Worm (Caenorhabditis elegans) whole organism, L1 larva: Measurements from ENCODE around the gene Y40H7A.4.

Experiments used
- ceh-88 ChIP-seq: fragments of 200-800 bp; sonication (Bioruptor generic); IDR thresholded peaks from 2 replicates; pipeline ENCODE4 v1.3.6; 2022; ENCODE audit warnings: missing genetic modification characterization, missing compliant biosample characterization
- lin-14 ChIP-seq: fragments of 200-800 bp; sonication (Bioruptor generic); optimal IDR thresholded peaks from 2 replicates; lab custom pipeline; 2018; ENCODE audit warnings: mild to moderate bottlenecking, missing genetic modification characterization, moderate library complexity, missing compliant biosample characterization
- lin-35 ChIP-seq, 2 experiments: fragments of 150-350 bp; optimal IDR thresholded peaks; 2 replicates each; lab custom pipeline; 2014; ENCODE audit warnings: missing biosample characterization in 2 of 2, missing genetic modification characterization in 2 of 2, missing genetic modification reagents in 2 of 2
- mab-9 ChIP-seq: fragments of 200-800 bp; sonication (Bioruptor generic); IDR thresholded peaks from 2 replicates; pipeline ENCODE4 v1.3.6; 2022; ENCODE audit warnings: missing genetic modification reagents, missing genetic modification characterization, missing compliant biosample characterization
- pqm-1 ChIP-seq: sonication (generic microtip); optimal IDR thresholded peaks from 3 replicates; lab custom pipeline; 2017; ENCODE audit warnings: missing biosample characterization, missing genetic modification characterization
- unc-98 ChIP-seq: fragments of 200-800 bp; sonication (Bioruptor generic); IDR thresholded peaks from 2 replicates; pipeline ENCODE4 v1.3.6; 2022; ENCODE audit warnings: missing genetic modification characterization, missing compliant biosample characterization

ce11 chrIV:15131697-15132096 lies 43.6 kb downstream of the Y40H7A.4 start, which contains the start of gene col-135:
- TF ChIP-seq mab-9 (GFP tag; lab: Robert Waterston, UW) (no peak), pqm-1 (tag; lab: Kevin White, UChicago) (no peak), ceh-88 (GFP tag; lab: Robert Waterston, UW) (no peak), lin-14 (GFP tag; lab: Kevin White, UChicago) (no peak), lin-35 (GFP tag; optimal IDR thresholded peaks at IDR 0.05; lab: Kevin White, UChicago) (no peak), unc-98 (no peak)
